Fruit fly (Drosophila melanogaster): Measurements from ENCODE around the gene knk.

- TF ChIP-seq usp (GFP tag; optimal IDR thresholded peaks at IDR 0.05) (no peak), psq (optimal IDR thresholded peaks at IDR 0.05) (no peak), EcR (GFP tag; optimal IDR thresholded peaks at IDR 0.05) (no peak)
Measured at dm6 chr3R:10098296-10098675, 27.2 kb downstream of the knk start.

All from whole organism.